Fruit fly (Drosophila melanogaster) whole organism, prepupa: ENCODE measurements around the gene Spn28F.

Experiments
- Blimp-1 ChIP-seq: fragments of 200-800 bp; sonication (Bioruptor generic); optimal IDR thresholded peaks from 3 replicates; lab custom pipeline; 2017; ENCODE audit warnings: missing biosample characterization, missing genetic modification characterization, mild to moderate bottlenecking, moderate library complexity, missing genetic modification reagents
- CG10669 ChIP-seq: fragments of 200-800 bp; sonication (Bioruptor generic); optimal IDR thresholded peaks from 3 replicates; lab custom pipeline; 2018; ENCODE audit warnings: missing biosample characterization, mild to moderate bottlenecking, missing genetic modification characterization, moderate library complexity
- CG11294 ChIP-seq: fragments of 200-800 bp; sonication (Bioruptor generic); IDR thresholded peaks from 2 replicates; pipeline ENCODE4 v1.3.6; 2022; ENCODE audit warnings: missing biosample characterization, missing genetic modification characterization
- CG11762 ChIP-seq: fragments of 200-800 bp; sonication (Bioruptor generic); optimal IDR thresholded peaks from 3 replicates; lab custom pipeline; 2016; ENCODE audit warnings: missing biosample characterization, missing genetic modification characterization; ENCODE audit not compliant: insufficient read depth
- CG11902 ChIP-seq: fragments of 200-800 bp; sonication (Bioruptor generic); optimal IDR thresholded peaks from 3 replicates; lab custom pipeline; 2016; ENCODE audit warnings: missing biosample characterization, missing genetic modification characterization
- CG15336 ChIP-seq: fragments of 200-800 bp; sonication (Bioruptor generic); IDR thresholded peaks from 2 replicates; pipeline ENCODE4 v1.3.6; 2022; ENCODE audit warnings: missing biosample characterization, missing genetic modification characterization
- CG1621 ChIP-seq: fragments of 200-800 bp; sonication (Bioruptor generic); optimal IDR thresholded peaks from 3 replicates; lab custom pipeline; 2018; ENCODE audit warnings: missing biosample characterization, mild to moderate bottlenecking, missing genetic modification characterization
- CG16779 ChIP-seq: fragments of 200-800 bp; sonication (Bioruptor generic); optimal IDR thresholded peaks from 3 replicates; lab custom pipeline; 2017; ENCODE audit warnings: missing biosample characterization, mild to moderate bottlenecking, missing genetic modification characterization
- CG3032 ChIP-seq: fragments of 200-800 bp; optimal IDR thresholded peaks from 2 replicates; lab custom pipeline; 2019; ENCODE audit warnings: missing biosample characterization, mild to moderate bottlenecking, missing genetic modification characterization, moderate library complexity
- CG31627 ChIP-seq: fragments of 200-800 bp; sonication (Bioruptor generic); optimal IDR thresholded peaks from 3 replicates; lab custom pipeline; 2016; ENCODE audit warnings: missing biosample characterization, missing genetic modification characterization
- CG32006 ChIP-seq: fragments of 200-800 bp; sonication (Bioruptor generic); optimal IDR thresholded peaks from 3 replicates; lab custom pipeline; 2017; ENCODE audit warnings: missing biosample characterization, mild to moderate bottlenecking, missing genetic modification characterization
- CG34406 ChIP-seq: fragments of 200-800 bp; sonication (Bioruptor generic); optimal IDR thresholded peaks from 3 replicates; lab custom pipeline; 2016; ENCODE audit warnings: missing biosample characterization, missing genetic modification characterization
- CG4318 ChIP-seq: fragments of 200-800 bp; sonication (Bioruptor generic); optimal IDR thresholded peaks from 3 replicates; lab custom pipeline; 2017; ENCODE audit warnings: missing biosample characterization, mild to moderate bottlenecking, missing genetic modification characterization
- CG6163 ChIP-seq: fragments of 200-800 bp; sonication (Bioruptor generic); IDR thresholded peaks from 3 replicates; pipeline ENCODE4 v1.3.6; 2022; ENCODE audit warnings: missing biosample characterization, missing genetic modification characterization
- CG6276 ChIP-seq: fragments of 200-800 bp; sonication (Bioruptor generic); optimal IDR thresholded peaks from 2 replicates; lab custom pipeline; 2017; ENCODE audit warnings: missing biosample characterization, mild to moderate bottlenecking, missing genetic modification characterization
- CG6792 ChIP-seq: fragments of 200-800 bp; sonication (Bioruptor generic); optimal IDR thresholded peaks from 3 replicates; lab custom pipeline; 2016; ENCODE audit warnings: missing biosample characterization, missing genetic modification characterization
- CG6808 ChIP-seq: fragments of 200-800 bp; sonication (Bioruptor generic); optimal IDR thresholded peaks from 3 replicates; lab custom pipeline; 2017; ENCODE audit warnings: missing biosample characterization, missing genetic modification characterization, mild to moderate bottlenecking, moderate library complexity, missing genetic modification reagents
- CG6854 ChIP-seq: fragments of 200-800 bp; sonication (Bioruptor generic); optimal IDR thresholded peaks from 2 replicates; lab custom pipeline; 2017; ENCODE audit warnings: missing biosample characterization, mild to moderate bottlenecking, missing genetic modification characterization
- CG7368 ChIP-seq: fragments of 200-800 bp; sonication (Bioruptor generic); optimal IDR thresholded peaks from 3 replicates; lab custom pipeline; 2016; ENCODE audit warnings: missing biosample characterization, missing genetic modification characterization
- CG8319 ChIP-seq: fragments of 200-800 bp; sonication (Bioruptor generic); optimal IDR thresholded peaks from 3 replicates; lab custom pipeline; 2016; ENCODE audit warnings: missing biosample characterization, missing genetic modification characterization
- CG8632 ChIP-seq: fragments of 200-800 bp; sonication (Bioruptor generic); optimal IDR thresholded peaks from 3 replicates; lab custom pipeline; 2016; ENCODE audit warnings: missing biosample characterization, missing genetic modification characterization
- CG9139 ChIP-seq: fragments of 200-800 bp; sonication (Bioruptor generic); optimal IDR thresholded peaks from 3 replicates; lab custom pipeline; 2017; ENCODE audit warnings: missing biosample characterization, mild to moderate bottlenecking, missing genetic modification characterization
- Eip78C ChIP-seq: fragments of 200-800 bp; sonication (Bioruptor generic); peaks from one replicate; lab custom pipeline; 2016; ENCODE audit warnings: missing biosample characterization, missing genetic modification characterization
- Eip93F ChIP-seq: fragments of 200-800 bp; sonication (Bioruptor generic); optimal IDR thresholded peaks from 2 replicates; lab custom pipeline; 2016; ENCODE audit warnings: missing biosample characterization, mild to moderate bottlenecking, missing genetic modification characterization
- Gug ChIP-seq: fragments of 200-800 bp; sonication (Bioruptor generic); IDR thresholded peaks from 2 replicates; pipeline ENCODE4 v1.3.6; 2022; ENCODE audit warnings: missing biosample characterization, missing genetic modification characterization
- Hr38 ChIP-seq: sonication (Bioruptor generic); optimal IDR thresholded peaks from 2 replicates; lab custom pipeline; 2016; ENCODE audit warnings: missing biosample characterization, missing genetic modification characterization
- Hr39 ChIP-seq: fragments of 200-800 bp; sonication (Bioruptor generic); optimal IDR thresholded peaks from 2 replicates; lab custom pipeline; 2016; ENCODE audit warnings: missing biosample characterization, missing genetic modification characterization
- Hr4 ChIP-seq: fragments of 200-800 bp; sonication (Bioruptor generic); optimal IDR thresholded peaks from 3 replicates; lab custom pipeline; 2016; ENCODE audit warnings: missing biosample characterization, missing genetic modification characterization
- Met ChIP-seq: fragments of 200-800 bp; sonication (Bioruptor generic); optimal IDR thresholded peaks from 3 replicates; lab custom pipeline; 2016; ENCODE audit warnings: missing biosample characterization, missing genetic modification characterization
- OdsH ChIP-seq: fragments of 200-800 bp; sonication (Bioruptor generic); optimal IDR thresholded peaks from 3 replicates; lab custom pipeline; 2016; ENCODE audit warnings: missing biosample characterization, missing genetic modification characterization
- Smox ChIP-seq: fragments of 200-800 bp; sonication (Bioruptor generic); optimal IDR thresholded peaks from 3 replicates; lab custom pipeline; 2016; ENCODE audit warnings: missing biosample characterization, missing genetic modification characterization
- Sox102F ChIP-seq: fragments of 200-800 bp; sonication (Bioruptor generic); optimal IDR thresholded peaks from 2 replicates; lab custom pipeline; 2016; ENCODE audit warnings: missing biosample characterization, mild to moderate bottlenecking, missing genetic modification characterization
- Sox14 ChIP-seq: fragments of 200-800 bp; sonication (Bioruptor generic); optimal IDR thresholded peaks from 3 replicates; lab custom pipeline; 2016; ENCODE audit warnings: missing biosample characterization, missing genetic modification characterization
- achi ChIP-seq: fragments of 200-800 bp; sonication (Bioruptor generic); optimal IDR thresholded peaks from 3 replicates; lab custom pipeline; 2016; ENCODE audit warnings: missing biosample characterization, missing genetic modification characterization
- cyc ChIP-seq: fragments of 200-800 bp; sonication (Bioruptor generic); optimal IDR thresholded peaks from 3 replicates; lab custom pipeline; 2016; ENCODE audit warnings: missing biosample characterization, missing genetic modification characterization
- dac ChIP-seq: fragments of 200-800 bp; sonication (Bioruptor generic); optimal IDR thresholded peaks from 2 replicates; lab custom pipeline; 2017; ENCODE audit warnings: missing biosample characterization, mild to moderate bottlenecking, missing genetic modification characterization
- esn ChIP-seq: fragments of 200-800 bp; sonication (Bioruptor generic); optimal IDR thresholded peaks from 2 replicates; lab custom pipeline; 2016; ENCODE audit warnings: missing biosample characterization, mild to moderate bottlenecking, missing genetic modification characterization, moderate library complexity
- fd59A ChIP-seq: fragments of 200-800 bp; sonication (Bioruptor generic); optimal IDR thresholded peaks from 2 replicates; lab custom pipeline; 2017; ENCODE audit warnings: missing biosample characterization, mild to moderate bottlenecking, missing genetic modification characterization, missing genetic modification reagents
- fd85E ChIP-seq: fragments of 200-800 bp; sonication (Bioruptor generic); optimal IDR thresholded peaks from 3 replicates; lab custom pipeline; 2016; ENCODE audit warnings: missing biosample characterization, missing genetic modification characterization
- fkh ChIP-seq: fragments of 200-800 bp; sonication (Bioruptor generic); optimal IDR thresholded peaks from 3 replicates; lab custom pipeline; 2017; ENCODE audit warnings: missing biosample characterization, mild to moderate bottlenecking, missing genetic modification characterization, moderate library complexity
- lz ChIP-seq: fragments of 200-800 bp; sonication (Bioruptor generic); optimal IDR thresholded peaks from 3 replicates; lab custom pipeline; 2016; ENCODE audit warnings: missing biosample characterization, missing genetic modification characterization
- pdm3 ChIP-seq: fragments of 200-800 bp; sonication (Bioruptor generic); optimal IDR thresholded peaks from 3 replicates; lab custom pipeline; 2016; ENCODE audit warnings: missing biosample characterization, missing genetic modification characterization
- salr ChIP-seq, 2 experiments: fragments of 200-800 bp; sonication (Bioruptor generic); optimal IDR thresholded peaks; 3 replicates each; lab custom pipeline; 2016 to 2018; ENCODE audit warnings: missing biosample characterization in 2 of 2, missing genetic modification characterization in 2 of 2, mild to moderate bottlenecking in 1 of 2
- ss ChIP-seq, 2 experiments: fragments of 200-800 bp; sonication (Bioruptor generic); optimal IDR thresholded peaks; 2 replicates in 1 of 2; 3 replicates in 1 of 2; lab custom pipeline; 2017 to 2018; ENCODE audit warnings: mild to moderate bottlenecking in 2 of 2, missing biosample characterization in 2 of 2, missing genetic modification characterization in 2 of 2, moderate library complexity in 1 of 2
- svp ChIP-seq: fragments of 200-800 bp; sonication (Bioruptor generic); peaks from one replicate; lab custom pipeline; 2016; ENCODE audit warnings: missing biosample characterization, missing genetic modification characterization
- topi ChIP-seq: fragments of 200-800 bp; sonication (Bioruptor generic); optimal IDR thresholded peaks from 3 replicates; lab custom pipeline; 2016; ENCODE audit warnings: missing biosample characterization, missing genetic modification characterization
- vri ChIP-seq: fragments of 200-800 bp; sonication (Bioruptor generic); optimal IDR thresholded peaks from 3 replicates; lab custom pipeline; 2016; ENCODE audit warnings: missing biosample characterization, mild to moderate bottlenecking, missing genetic modification characterization

The Spn28F gene

DNA sequence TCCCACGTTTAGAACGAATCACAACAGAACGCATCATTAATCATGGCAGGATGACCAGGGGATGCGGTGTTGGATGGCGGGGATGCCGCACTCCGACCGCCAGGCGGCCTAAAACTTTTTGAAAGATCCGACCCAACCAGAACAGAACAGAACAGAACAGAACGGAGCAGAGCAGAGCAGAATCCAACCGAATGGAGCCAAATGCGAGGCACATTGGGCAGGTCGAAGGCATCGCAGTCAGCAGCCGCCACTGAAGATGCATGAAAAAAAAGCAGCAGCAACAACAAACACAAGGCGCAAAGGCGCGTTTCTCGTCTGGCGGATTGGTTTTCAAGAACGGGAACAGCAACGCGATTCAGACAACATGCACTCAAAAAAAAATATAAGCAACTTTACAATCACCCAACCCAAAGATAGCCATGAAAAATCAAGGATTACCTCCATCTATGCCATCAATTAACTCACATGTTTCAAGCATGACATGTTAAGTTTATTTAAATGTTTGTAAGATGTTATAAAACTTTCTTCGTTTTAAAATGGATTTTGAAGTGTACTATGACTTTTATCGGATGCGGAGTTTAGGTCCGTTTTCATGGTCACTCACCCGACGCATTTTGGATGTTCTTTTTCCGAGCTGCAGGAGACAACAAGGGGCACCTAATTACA is 37.9 kb upstream of the Spn28F start (continued):
- TF ChIP-seq Hr4: peak; percentile 57
- no peak for TF ChIP-seq fkh
- peak; percentile 85 to 91 for TF ChIP-seq ss (GFP tag; optimal IDR thresholded peaks at IDR 0.05; lab: Kevin White, UChicago)
- peak; percentile 97 for TF ChIP-seq esn (GFP tag; lab: Kevin White, UChicago)
- TF ChIP-seq fd85E (GFP tag; lab: Kevin White, UChicago): peak; percentile 54
- peak; percentile 95 for TF ChIP-seq Hr39
- TF ChIP-seq CG6854 (GFP tag; lab: Kevin White, UChicago): peak; percentile 92
- peak; percentile 92 for TF ChIP-seq CG1621 (tag; lab: Kevin White, UChicago)
- TF ChIP-seq OdsH (GFP tag; lab: Kevin White, UChicago): peak; percentile 90
- TF ChIP-seq CG8319 (GFP tag; lab: Kevin White, UChicago): peak; percentile 80
- peak; percentile 74 for TF ChIP-seq CG16779 (tag; lab: Kevin White, UChicago)
- peak; percentile 95 for TF ChIP-seq CG10669 (GFP tag; lab: Kevin White, UChicago)
- TF ChIP-seq CG6792 (GFP tag; lab: Kevin White, UChicago): peak; percentile 91
- peak; percentile 97 for TF ChIP-seq vri (GFP tag; lab: Kevin White, UChicago)
- peak; percentile 54 for TF ChIP-seq CG4318 (GFP tag; lab: Kevin White, UChicago)
- TF ChIP-seq cyc (GFP tag; lab: Kevin White, UChicago): peak; percentile 95
- peak; percentile 83 for TF ChIP-seq Blimp-1 (GFP tag; lab: Kevin White, UChicago)
- peak; percentile 83 to 85 for TF ChIP-seq salr (GFP tag; optimal IDR thresholded peaks at IDR 0.05; lab: Kevin White, UChicago)
- peak; percentile 96 for TF ChIP-seq topi
- TF ChIP-seq CG11902 (GFP tag; lab: Kevin White, UChicago): peak; percentile 78
- peak; percentile 75 for TF ChIP-seq Gug (GFP tag; lab: Robert Waterston, UW)
- TF ChIP-seq CG6163: peak; percentile 93
- TF ChIP-seq CG11762 (GFP tag; lab: Kevin White, UChicago): peak; percentile 86
- TF ChIP-seq CG6808 (GFP tag; lab: Kevin White, UChicago): peak; percentile 88
- TF ChIP-seq Hr38 (GFP tag; lab: Kevin White, UChicago): no peak
- peak; percentile 97 for TF ChIP-seq Eip78C (GFP tag; lab: Kevin White, UChicago)
- TF ChIP-seq dac: peak; percentile 40
- TF ChIP-seq CG34406 (GFP tag; lab: Kevin White, UChicago): peak; percentile 86

DNA sequence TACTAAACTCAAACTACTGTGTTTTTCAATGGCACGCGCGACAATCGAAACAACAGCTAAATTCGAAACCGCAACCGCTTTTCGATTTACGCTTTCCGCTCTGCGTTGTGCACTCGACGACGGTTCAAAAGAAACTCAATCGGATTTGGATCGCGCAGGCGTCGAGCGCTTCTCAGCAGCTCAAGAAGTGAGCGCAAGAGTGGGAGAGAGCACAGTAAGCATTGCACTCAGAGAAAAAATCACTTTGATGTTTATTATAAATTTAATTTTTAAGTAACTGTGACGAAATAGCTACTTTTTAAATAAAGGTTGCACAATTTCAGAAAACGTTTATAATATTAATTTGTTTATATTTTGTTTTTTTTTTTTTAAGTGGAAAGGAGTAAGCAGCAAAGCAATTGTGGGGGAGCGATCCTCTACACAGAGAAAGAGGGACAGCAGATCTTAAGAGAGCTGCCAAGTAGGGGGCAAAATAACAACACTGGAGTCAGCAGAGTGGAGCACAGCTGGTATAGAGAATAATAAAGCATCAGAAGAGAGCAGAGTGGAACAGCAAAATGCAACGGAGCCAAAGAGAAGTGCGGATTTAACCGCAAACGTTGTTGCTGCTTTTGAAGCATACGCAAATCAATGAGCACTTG is 36.1 kb upstream of the Spn28F start:
- peak; percentile 98 for TF ChIP-seq Eip93F (GFP tag; lab: Kevin White, UChicago)
- TF ChIP-seq CG32006 (GFP tag; lab: Kevin White, UChicago): peak; percentile 99
- peak; percentile 96 for TF ChIP-seq fd85E (GFP tag; lab: Kevin White, UChicago)
- peak; percentile 98 for TF ChIP-seq Sox14
- peak; percentile 99 for TF ChIP-seq pdm3 (GFP tag; lab: Kevin White, UChicago)
- peak; percentile 96 for TF ChIP-seq CG31627 (GFP tag; lab: Kevin White, UChicago)
- peak; percentile 97 for TF ChIP-seq CG8319 (GFP tag; lab: Kevin White, UChicago)
- TF ChIP-seq CG7368 (GFP tag; lab: Kevin White, UChicago): peak; percentile 98
- peak; percentile 88 to 98 for TF ChIP-seq salr (GFP tag; optimal IDR thresholded peaks at IDR 0.05; lab: Kevin White, UChicago)
- TF ChIP-seq CG6808 (GFP tag; lab: Kevin White, UChicago): peak; percentile 97
- peak; percentile 99 for TF ChIP-seq CG6163
- peak; percentile 98 for TF ChIP-seq lz (GFP tag; lab: Kevin White, UChicago)
- TF ChIP-seq esn (GFP tag; lab: Kevin White, UChicago): peak; percentile 99
- TF ChIP-seq CG3032 (tag; lab: Kevin White, UChicago): peak; percentile 95
- TF ChIP-seq Met (GFP tag; lab: Kevin White, UChicago): peak; percentile 99
- TF ChIP-seq svp (GFP tag; lab: Kevin White, UChicago): peak; percentile 100
- peak; percentile 99 for TF ChIP-seq Sox102F (GFP tag; lab: Kevin White, UChicago)
- peak; percentile 96 for TF ChIP-seq fd59A (GFP tag; lab: Kevin White, UChicago)
- peak; percentile 94 for TF ChIP-seq CG1621 (tag; lab: Kevin White, UChicago)
- TF ChIP-seq CG15336: peak; percentile 100
- peak; percentile 96 for TF ChIP-seq CG16779 (tag; lab: Kevin White, UChicago)
- peak; percentile 65 for TF ChIP-seq fkh
- TF ChIP-seq CG6276: peak; percentile 98
- TF ChIP-seq Smox (GFP tag; lab: Kevin White, UChicago): peak; percentile 98
- TF ChIP-seq achi (GFP tag; lab: Kevin White, UChicago): peak; percentile 99
- peak; percentile 98 for TF ChIP-seq CG9139
- TF ChIP-seq CG8632 (GFP tag; lab: Kevin White, UChicago): peak; percentile 99
- TF ChIP-seq CG11294 (GFP tag; lab: Robert Waterston, UW): peak; percentile 99
- TF ChIP-seq CG10669 (GFP tag; lab: Kevin White, UChicago): peak; percentile 97
